ENCODE assay signal across 3 worm cellular contexts in the genomic region with DNA sequence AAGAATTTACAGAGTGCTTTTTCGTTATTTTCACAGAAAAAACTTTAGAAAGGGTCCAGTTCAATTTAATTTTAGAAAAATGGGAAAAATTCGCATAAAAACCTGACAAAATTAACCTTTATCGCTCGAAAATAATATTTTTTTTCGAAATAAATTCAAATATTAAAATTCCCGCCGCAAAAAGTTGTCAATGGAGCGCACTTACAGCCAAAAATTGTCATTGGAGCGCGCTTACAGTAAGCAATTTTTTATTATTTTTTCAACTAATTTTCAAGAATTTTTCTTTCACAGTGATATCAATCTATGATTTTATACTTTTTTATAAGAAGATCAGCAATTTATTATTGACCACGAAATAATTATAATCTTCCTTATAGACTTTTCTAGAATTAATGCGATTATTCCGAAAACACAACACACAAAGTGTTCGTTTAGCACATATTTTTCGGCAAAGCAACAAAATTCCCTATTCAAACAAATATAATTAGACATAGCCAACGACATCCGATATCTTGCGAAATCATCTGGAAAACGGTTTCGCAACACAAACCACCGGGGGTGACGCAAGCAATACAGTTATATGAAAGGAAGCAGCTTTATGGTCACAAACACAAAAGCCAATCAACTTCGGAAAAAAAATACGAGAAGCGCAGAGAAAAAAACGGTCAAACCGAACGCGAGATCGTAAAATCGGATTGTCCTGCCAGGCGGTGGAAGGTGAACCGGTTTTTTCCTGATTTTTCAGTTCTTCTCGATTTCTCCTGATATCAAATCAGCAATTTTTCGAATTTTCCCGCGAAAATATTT.
TF ChIP-seq lines count a peak whose summit lies in the region.

No protein-coding gene starts in this region.

TF ChIP-seq in whole organism, L1 larva, 84 proteins besides CTCF, POLR2A, EP300 and RAD21 (continued from another document):
- TF ChIP-seq mef-2 (tag; optimal IDR thresholded peaks at IDR 0.05; lab: Kevin White, UChicago), result no peak
- TF ChIP-seq blmp-1 (tag; optimal IDR thresholded peaks at IDR 0.05; lab: Kevin White, UChicago), result no peak
- no peak for TF ChIP-seq dsc-1 (tag; optimal IDR thresholded peaks at IDR 0.05; lab: Kevin White, UChicago)
- no peak for TF ChIP-seq sox-4 (tag; optimal IDR thresholded peaks at IDR 0.05; lab: Kevin White, UChicago)
- TF ChIP-seq zip-4 (GFP tag; optimal IDR thresholded peaks at IDR 0.05; lab: Kevin White, UChicago), result peak; percentile 30
- TF ChIP-seq lin-39 (tag; optimal IDR thresholded peaks at IDR 0.05; lab: Kevin White, UChicago), result no peak
- TF ChIP-seq hpl-2 (GFP tag; optimal IDR thresholded peaks at IDR 0.05; lab: Kevin White, UChicago), result no peak
- peak; percentile 31 for TF ChIP-seq lin-13 (GFP tag; optimal IDR thresholded peaks at IDR 0.05; lab: Kevin White, UChicago)
- peak; percentile 14 for TF ChIP-seq mep-1 (tag; optimal IDR thresholded peaks at IDR 0.05; lab: Kevin White, UChicago)
- no peak for TF ChIP-seq nhr-20 (tag; optimal IDR thresholded peaks at IDR 0.05; lab: Kevin White, UChicago)
- no peak for TF ChIP-seq ceh-63 (GFP tag; optimal IDR thresholded peaks at IDR 0.05; lab: Kevin White, UChicago)
- TF ChIP-seq nhr-90 (tag; optimal IDR thresholded peaks at IDR 0.05; lab: Kevin White, UChicago; ENCODE audit: poor library complexity), result no peak
- peak; percentile 29 for TF ChIP-seq lin-15B (tag; optimal IDR thresholded peaks at IDR 0.05; lab: Kevin White, UChicago)
- peak; percentile 47 to 67 for TF ChIP-seq lin-35 (GFP tag; optimal IDR thresholded peaks at IDR 0.05; lab: Kevin White, UChicago)
- TF ChIP-seq lsy-2 (tag; optimal IDR thresholded peaks at IDR 0.05; lab: Kevin White, UChicago), result peak; percentile 19 to 34
- TF ChIP-seq nhr-237 (tag; optimal IDR thresholded peaks at IDR 0.05; lab: Kevin White, UChicago), result no peak
- TF ChIP-seq tbx-2 (tag; optimal IDR thresholded peaks at IDR 0.05; lab: Kevin White, UChicago), result no peak
- no peak for TF ChIP-seq ets-5 (GFP tag; IDR thresholded peaks at IDR 0.05; lab: Robert Waterston, UW)
- no peak for TF ChIP-seq hlh-4 (tag; optimal IDR thresholded peaks at IDR 0.05; lab: Kevin White, UChicago)
- no peak for TF ChIP-seq tlp-1 (tag; optimal IDR thresholded peaks at IDR 0.05; lab: Kevin White, UChicago)
- TF ChIP-seq nhr-77 (tag; optimal IDR thresholded peaks at IDR 0.05; lab: Kevin White, UChicago), result no peak
- TF ChIP-seq efl-1 (optimal IDR thresholded peaks at IDR 0.05; lab: Kevin White, UChicago), result peak; percentile 78 to 86
- peak; percentile 83 to 96 for TF ChIP-seq efl-1 (GFP tag; optimal IDR thresholded peaks at IDR 0.05 in 1 of 2; lab: Kevin White, UChicago)
- no peak for TF ChIP-seq fkh-8 (tag; optimal IDR thresholded peaks at IDR 0.05; lab: Kevin White, UChicago)
- TF ChIP-seq dpl-1 (GFP tag; optimal IDR thresholded peaks at IDR 0.05; lab: Kevin White, UChicago), result peak; percentile 54 to 82 (median 70)

TF ChIP-seq in whole organism, L4 larva, 104 proteins besides CTCF, POLR2A, EP300 and RAD21 (continued from another document):
- peak; percentile 35 for TF ChIP-seq nhr-48 (tag; optimal IDR thresholded peaks at IDR 0.05; lab: Kevin White, UChicago)
- no peak for TF ChIP-seq daf-12 (tag; optimal IDR thresholded peaks at IDR 0.05; lab: Kevin White, UChicago)
- TF ChIP-seq gei-8 (GFP tag; optimal IDR thresholded peaks at IDR 0.05; lab: Kevin White, UChicago), result no peak
- TF ChIP-seq ceh-62 (tag; optimal IDR thresholded peaks at IDR 0.05; lab: Kevin White, UChicago), result no peak
- no peak for TF ChIP-seq R02D3.7 (tag; optimal IDR thresholded peaks at IDR 0.05; lab: Kevin White, UChicago)
- no peak for TF ChIP-seq pqm-1 (tag; optimal IDR thresholded peaks at IDR 0.05; lab: Kevin White, UChicago)
- TF ChIP-seq vab-7 (GFP tag; IDR thresholded peaks at IDR 0.05; lab: Robert Waterston, UW), result 0 out of 2 replicates have a peak, but pooled peaks have one; percentile 10
- no peak for TF ChIP-seq zfp-2 (tag; optimal IDR thresholded peaks at IDR 0.05; lab: Kevin White, UChicago)
- TF ChIP-seq lsy-2 (tag; optimal IDR thresholded peaks at IDR 0.05; lab: Kevin White, UChicago), result peak in 1 of 2 experiments; percentile 14
- peak; percentile 37 for TF ChIP-seq mes-2 (tag; optimal IDR thresholded peaks at IDR 0.05; lab: Kevin White, UChicago; ENCODE audit: poor library complexity, severe bottlenecking)
- no peak for TF ChIP-seq tag-97 (GFP tag; IDR thresholded peaks at IDR 0.05; lab: Robert Waterston, UW)
- no peak for TF ChIP-seq nhr-41 (GFP tag; IDR thresholded peaks at IDR 0.05; lab: Robert Waterston, UW)
- TF ChIP-seq Y5F2A.4 (GFP tag; optimal IDR thresholded peaks at IDR 0.05; lab: Kevin White, UChicago), result no peak
- no peak for TF ChIP-seq dve-1 (tag; optimal IDR thresholded peaks at IDR 0.05; lab: Kevin White, UChicago; ENCODE audit: insufficient read depth)
- TF ChIP-seq nhr-6 (tag; optimal IDR thresholded peaks at IDR 0.05; lab: Kevin White, UChicago), result no peak
- no peak for TF ChIP-seq lir-3 (tag; optimal IDR thresholded peaks at IDR 0.05; lab: Kevin White, UChicago)
- TF ChIP-seq aly-2 (tag; optimal IDR thresholded peaks at IDR 0.05; lab: Kevin White, UChicago), result no peak
- TF ChIP-seq ceh-44 (GFP tag; IDR thresholded peaks at IDR 0.05; lab: Robert Waterston, UW), result no peak
- TF ChIP-seq egl-43 (GFP tag; IDR thresholded peaks at IDR 0.05; lab: Robert Waterston, UW), result no peak
- TF ChIP-seq Y75B8A.6 (GFP tag; IDR thresholded peaks at IDR 0.05; lab: Robert Waterston, UW), result no peak
- no peak for TF ChIP-seq mxl-3 (GFP tag; optimal IDR thresholded peaks at IDR 0.05; lab: Kevin White, UChicago)
- no peak for TF ChIP-seq hif-1 (tag; optimal IDR thresholded peaks at IDR 0.05; lab: Kevin White, UChicago)
- TF ChIP-seq nhr-42 (GFP tag; IDR thresholded peaks at IDR 0.05; lab: Robert Waterston, UW), result no peak
- TF ChIP-seq zag-1 (tag; optimal IDR thresholded peaks at IDR 0.05; lab: Kevin White, UChicago), result no peak
- TF ChIP-seq Y48G9A.11 (GFP tag; IDR thresholded peaks at IDR 0.05; lab: Robert Waterston, UW), result no peak
- TF ChIP-seq lin-1 (GFP tag; IDR thresholded peaks at IDR 0.05; lab: Robert Waterston, UW), result no peak
- TF ChIP-seq sdz-12 (GFP tag; optimal IDR thresholded peaks at IDR 0.05; lab: Kevin White, UChicago), result no peak
- no peak for TF ChIP-seq duxl-1 (tag; optimal IDR thresholded peaks at IDR 0.05; lab: Kevin White, UChicago; ENCODE audit: poor library complexity)
- peak; percentile 83 for TF ChIP-seq snpc-1.2 (GFP tag; IDR thresholded peaks at IDR 0.05; lab: Robert Waterston, UW)
- TF ChIP-seq attf-4 (tag; optimal IDR thresholded peaks at IDR 0.05; lab: Kevin White, UChicago), result no peak
- TF ChIP-seq tra-1 (GFP tag; IDR thresholded peaks at IDR 0.05; lab: Robert Waterston, UW), result no peak
- TF ChIP-seq cey-2 (tag; optimal IDR thresholded peaks at IDR 0.05; lab: Kevin White, UChicago; ENCODE audit: borderline replicate concordance, insufficient read depth), result no peak
- peak; percentile 93 for TF ChIP-seq lin-38 (GFP tag; IDR thresholded peaks at IDR 0.05; lab: Robert Waterston, UW)
- TF ChIP-seq dpl-1 (GFP tag; optimal IDR thresholded peaks at IDR 0.05; lab: Kevin White, UChicago), result peak; percentile 54
- no peak for TF ChIP-seq daf-16 (GFP tag; optimal IDR thresholded peaks at IDR 0.05; lab: Kevin White, UChicago)
- TF ChIP-seq daf-16 (tag; optimal IDR thresholded peaks at IDR 0.05; lab: Kevin White, UChicago), result no peak
- no peak for TF ChIP-seq lin-15B (tag; optimal IDR thresholded peaks at IDR 0.05; lab: Kevin White, UChicago)
- no peak for TF ChIP-seq snpc-4 (tag; optimal IDR thresholded peaks at IDR 0.05; lab: Kevin White, UChicago)
- no peak for TF ChIP-seq ztf-7 (tag; optimal IDR thresholded peaks at IDR 0.05; lab: Kevin White, UChicago)
- no peak for TF ChIP-seq ZK337.2 (GFP tag; IDR thresholded peaks at IDR 0.05; lab: Robert Waterston, UW)
- no peak for TF ChIP-seq madf-5 (GFP tag; IDR thresholded peaks at IDR 0.05; lab: Robert Waterston, UW)
- no peak for TF ChIP-seq ces-1 (GFP tag; optimal IDR thresholded peaks at IDR 0.05; lab: Kevin White, UChicago)
- TF ChIP-seq unc-62 (GFP tag; optimal IDR thresholded peaks at IDR 0.05 in 1 of 2; lab: Kevin White, UChicago), result no peak
- TF ChIP-seq unc-62 (tag; optimal IDR thresholded peaks at IDR 0.05; lab: Kevin White, UChicago), result no peak
- no peak for TF ChIP-seq F10B5.3 (tag; optimal IDR thresholded peaks at IDR 0.05; lab: Kevin White, UChicago)
- TF ChIP-seq dmd-9 (GFP tag; IDR thresholded peaks at IDR 0.05; lab: Robert Waterston, UW), result no peak

TF ChIP-seq in whole organism, young adult, 124 proteins besides CTCF, POLR2A, EP300 and RAD21 (continued from another document):
- TF ChIP-seq F33H1.4 (GFP tag; IDR thresholded peaks at IDR 0.05; lab: Robert Waterston, UW), result peak; percentile 71
- TF ChIP-seq madf-8 (GFP tag; conservative IDR thresholded peaks at IDR 0.05; lab: Robert Waterston, UW), result peak; percentile 47; the same call in 1 of the 2 replicates
- no peak for TF ChIP-seq madf-10 (tag; optimal IDR thresholded peaks at IDR 0.05; lab: Kevin White, UChicago)
- no peak for TF ChIP-seq zim-3 (tag; optimal IDR thresholded peaks at IDR 0.05; lab: Kevin White, UChicago)
- no peak for TF ChIP-seq unc-130 (GFP tag; optimal IDR thresholded peaks at IDR 0.05; lab: Kevin White, UChicago)
- no peak for TF ChIP-seq sea-2 (GFP tag; IDR thresholded peaks at IDR 0.05; lab: Robert Waterston, UW)
- no peak for TF ChIP-seq F55B11.4 (tag; optimal IDR thresholded peaks at IDR 0.05; lab: Kevin White, UChicago; ENCODE audit: borderline replicate concordance, insufficient read depth)
- TF ChIP-seq hmg-20 (GFP tag; IDR thresholded peaks at IDR 0.05; lab: Robert Waterston, UW), result no peak
- TF ChIP-seq T26A5.8 (tag; optimal IDR thresholded peaks at IDR 0.05; lab: Kevin White, UChicago), result no peak
- no peak for TF ChIP-seq Y53G8AR.9 (GFP tag; conservative IDR thresholded peaks at IDR 0.05; lab: Robert Waterston, UW)
- TF ChIP-seq dox-1 (GFP tag; IDR thresholded peaks at IDR 0.05; lab: Robert Waterston, UW), result no peak
- no peak for TF ChIP-seq lsy-27 (tag; optimal IDR thresholded peaks at IDR 0.05; lab: Kevin White, UChicago; ENCODE audit: borderline replicate concordance, insufficient read depth)
- TF ChIP-seq T07F8.4 (tag; optimal IDR thresholded peaks at IDR 0.05; lab: Kevin White, UChicago), result no peak
- no peak for TF ChIP-seq ztf-26 (tag; optimal IDR thresholded peaks at IDR 0.05; lab: Kevin White, UChicago)
- TF ChIP-seq F57A8.1 (GFP tag; optimal IDR thresholded peaks at IDR 0.05; lab: Kevin White, UChicago), result no peak
- TF ChIP-seq die-1 (tag; optimal IDR thresholded peaks at IDR 0.05; lab: Kevin White, UChicago), result no peak
- no peak for TF ChIP-seq tbx-9 (tag; optimal IDR thresholded peaks at IDR 0.05; lab: Kevin White, UChicago; ENCODE audit: borderline replicate concordance)
- no peak for TF ChIP-seq lag-1 (GFP tag; IDR thresholded peaks at IDR 0.05; lab: Robert Waterston, UW)
- no peak for TF ChIP-seq somi-1 (GFP tag; optimal IDR thresholded peaks at IDR 0.05; lab: Kevin White, UChicago)
- TF ChIP-seq pha-4 (tag; optimal IDR thresholded peaks at IDR 0.05; lab: Kevin White, UChicago), result no peak
- peak; percentile 70 for TF ChIP-seq snpc-1.3 (tag; optimal IDR thresholded peaks at IDR 0.05; lab: Kevin White, UChicago; ENCODE audit: insufficient read depth)
- TF ChIP-seq ceh-27 (GFP tag; optimal IDR thresholded peaks at IDR 0.05; lab: Kevin White, UChicago), result no peak
- TF ChIP-seq nhr-90 (tag; optimal IDR thresholded peaks at IDR 0.05; lab: Kevin White, UChicago), result no peak
- TF ChIP-seq efl-1 (GFP tag; optimal IDR thresholded peaks at IDR 0.05; lab: Kevin White, UChicago), result peak; percentile 66
- TF ChIP-seq Y56A3A.18 (GFP tag; IDR thresholded peaks at IDR 0.05; lab: Robert Waterston, UW), result no peak
- no peak for TF ChIP-seq him-1 (tag; optimal IDR thresholded peaks at IDR 0.05; lab: Kevin White, UChicago)
- no peak for TF ChIP-seq mes-4 (tag; optimal IDR thresholded peaks at IDR 0.05; lab: Kevin White, UChicago)
- TF ChIP-seq F39B2.1 (GFP tag; IDR thresholded peaks at IDR 0.05; lab: Robert Waterston, UW), result no peak
- TF ChIP-seq bed-1 (GFP tag; IDR thresholded peaks at IDR 0.05; lab: Robert Waterston, UW), result no peak
- TF ChIP-seq F37B4.10 (GFP tag; IDR thresholded peaks at IDR 0.05; lab: Robert Waterston, UW), result no peak
- TF ChIP-seq lir-1 (GFP tag; conservative IDR thresholded peaks at IDR 0.05; lab: Robert Waterston, UW), result no peak
- TF ChIP-seq snpc-4 (GFP tag; optimal IDR thresholded peaks at IDR 0.05; lab: Kevin White, UChicago), result peak; percentile 57
- peak in 3 of 4 experiments; percentile 70 to 88 (median 85) for TF ChIP-seq snpc-4 (tag; optimal IDR thresholded peaks at IDR 0.05; lab: Kevin White, UChicago)
- no peak for TF ChIP-seq F52B5.7 (tag; optimal IDR thresholded peaks at IDR 0.05; lab: Kevin White, UChicago)
- peak; percentile 73 for TF ChIP-seq dpl-1 (GFP tag; optimal IDR thresholded peaks at IDR 0.05; lab: Kevin White, UChicago)
- no peak for TF ChIP-seq K12H6.12 (tag; optimal IDR thresholded peaks at IDR 0.05; lab: Kevin White, UChicago)
- no peak for TF ChIP-seq ZK185.1 (tag; optimal IDR thresholded peaks at IDR 0.05; lab: Kevin White, UChicago; ENCODE audit: poor library complexity, severe bottlenecking)
- no peak for TF ChIP-seq fkh-3 (tag; optimal IDR thresholded peaks at IDR 0.05; lab: Kevin White, UChicago)
- no peak for TF ChIP-seq gei-17 (GFP tag; optimal IDR thresholded peaks at IDR 0.05; lab: Kevin White, UChicago)
- no peak for TF ChIP-seq ztf-25 (GFP tag; IDR thresholded peaks at IDR 0.05; lab: Robert Waterston, UW)
- TF ChIP-seq attf-6 (GFP tag; IDR thresholded peaks at IDR 0.05; lab: Robert Waterston, UW), result peak; percentile 87
- peak; percentile 6 for TF ChIP-seq lsl-1 (GFP tag; optimal IDR thresholded peaks at IDR 0.05; lab: Kevin White, UChicago)
- no peak for TF ChIP-seq nhr-120 (GFP tag; IDR thresholded peaks at IDR 0.05; lab: Robert Waterston, UW)
- TF ChIP-seq tlf-1 (GFP tag; optimal IDR thresholded peaks at IDR 0.05; lab: Kevin White, UChicago), result no peak
- peak; percentile 61; the same call in 1 of the 2 replicates for TF ChIP-seq zfh-2 (GFP tag; conservative IDR thresholded peaks at IDR 0.05; lab: Robert Waterston, UW)
- TF ChIP-seq ceh-79 (tag; optimal IDR thresholded peaks at IDR 0.05; lab: Kevin White, UChicago), result no peak
- no peak for TF ChIP-seq mel-28 (tag; optimal IDR thresholded peaks at IDR 0.05; lab: Kevin White, UChicago; ENCODE audit: borderline replicate concordance)
- no peak for TF ChIP-seq ztf-22 (GFP tag; optimal IDR thresholded peaks at IDR 0.05; lab: Kevin White, UChicago)
- TF ChIP-seq attf-3 (GFP tag; conservative IDR thresholded peaks at IDR 0.05; lab: Robert Waterston, UW), result no peak
- TF ChIP-seq egl-18 (GFP tag; IDR thresholded peaks at IDR 0.05; lab: Robert Waterston, UW), result no peak
- 0 out of 2 replicates have a peak, but pooled peaks have one; percentile 15 for TF ChIP-seq rcor-1 (GFP tag; IDR thresholded peaks at IDR 0.05; lab: Robert Waterston, UW)
- peak; percentile 70 for TF ChIP-seq lin-54 (GFP tag; optimal IDR thresholded peaks at IDR 0.05; lab: Kevin White, UChicago)
- TF ChIP-seq snpc-3.4 (tag; optimal IDR thresholded peaks at IDR 0.05; lab: Kevin White, UChicago), result peak; percentile 60
- TF ChIP-seq mcd-1 (GFP tag; IDR thresholded peaks at IDR 0.05; lab: Robert Waterston, UW), result peak; percentile 89
- TF ChIP-seq hlh-26 (GFP tag; conservative IDR thresholded peaks at IDR 0.05; lab: Robert Waterston, UW), result no peak
- TF ChIP-seq cebp-1 (GFP tag; IDR thresholded peaks at IDR 0.05; lab: Robert Waterston, UW), result peak; percentile 96
- TF ChIP-seq cebp-1 (tag; optimal IDR thresholded peaks at IDR 0.05; lab: Kevin White, UChicago), result peak; percentile 98
